Worm (Caenorhabditis elegans): ENCODE measurements around the gene nspb-8.

The nspb-8 gene

ce11 chrII:14599933-14600630, 19.6 kb upstream of the nspb-8 start (continued):
- TF ChIP-seq rbr-2 (tag; optimal IDR thresholded peaks at IDR 0.05): no peak
- TF ChIP-seq dmd-9 (GFP tag; IDR thresholded peaks at IDR 0.05): no peak
- no peak for TF ChIP-seq fkh-10 (GFP tag; optimal IDR thresholded peaks at IDR 0.05)
- no peak for TF ChIP-seq unc-39 (tag; optimal IDR thresholded peaks at IDR 0.05)
- no peak for TF ChIP-seq lir-3 (tag; optimal IDR thresholded peaks at IDR 0.05)
- TF ChIP-seq arid-1 (GFP tag; conservative IDR thresholded peaks at IDR 0.05): no peak
- TF ChIP-seq Y75B8A.6 (GFP tag; IDR thresholded peaks at IDR 0.05): no peak
- TF ChIP-seq snpc-1.2 (GFP tag; IDR thresholded peaks at IDR 0.05): no peak
- no peak for TF ChIP-seq F26F4.8 (GFP tag; conservative IDR thresholded peaks at IDR 0.05)
- TF ChIP-seq snpc-4 (tag; optimal IDR thresholded peaks at IDR 0.05): no peak
- no peak for TF ChIP-seq aly-2 (tag; optimal IDR thresholded peaks at IDR 0.05)
- TF ChIP-seq ceh-28 (tag; optimal IDR thresholded peaks at IDR 0.05): no peak
- TF ChIP-seq nhr-77 (tag; optimal IDR thresholded peaks at IDR 0.05): peak; percentile 87
- TF ChIP-seq lin-13 (GFP tag; optimal IDR thresholded peaks at IDR 0.05): no peak
- no peak for TF ChIP-seq ceh-82 (tag; optimal IDR thresholded peaks at IDR 0.05)
- no peak for TF ChIP-seq madf-5 (GFP tag; IDR thresholded peaks at IDR 0.05)
- no peak for TF ChIP-seq ces-1 (GFP tag; optimal IDR thresholded peaks at IDR 0.05)
- no peak for TF ChIP-seq cey-2 (tag; optimal IDR thresholded peaks at IDR 0.05; ENCODE audit: borderline replicate concordance, insufficient read depth)
- TF ChIP-seq zip-2 (tag; optimal IDR thresholded peaks at IDR 0.05): no peak
- TF ChIP-seq lin-38 (GFP tag; IDR thresholded peaks at IDR 0.05): no peak
- TF ChIP-seq ceh-20 (GFP tag; IDR thresholded peaks at IDR 0.05): no peak; the same call in 1 of the 2 replicates
- no peak for TF ChIP-seq sdz-12 (GFP tag; optimal IDR thresholded peaks at IDR 0.05)
- no peak for TF ChIP-seq unc-62 (GFP tag; optimal IDR thresholded peaks at IDR 0.05 in 1 of 2)
- no peak for TF ChIP-seq unc-62 (tag; optimal IDR thresholded peaks at IDR 0.05)
- no peak for TF ChIP-seq nhr-102 (tag; optimal IDR thresholded peaks at IDR 0.05)
- TF ChIP-seq nhr-48 (tag; optimal IDR thresholded peaks at IDR 0.05): no peak
- no peak for TF ChIP-seq attf-4 (tag; optimal IDR thresholded peaks at IDR 0.05)
- TF ChIP-seq dpl-1 (GFP tag; optimal IDR thresholded peaks at IDR 0.05): no peak
- TF ChIP-seq madf-9 (GFP tag; conservative IDR thresholded peaks at IDR 0.05): 0 out of 2 replicates have a peak, but pooled peaks have one; percentile 10
- 0 out of 2 replicates have a peak, but pooled peaks have one; percentile 22 for TF ChIP-seq lin-1 (GFP tag; IDR thresholded peaks at IDR 0.05)
- peak in 1 of 2 experiments; percentile 33 for TF ChIP-seq lsy-2 (tag; optimal IDR thresholded peaks at IDR 0.05)
- no peak for TF ChIP-seq dmd-8 (GFP tag; IDR thresholded peaks at IDR 0.05)
- TF ChIP-seq ceh-44 (GFP tag; IDR thresholded peaks at IDR 0.05): no peak
- TF ChIP-seq tag-97 (GFP tag; IDR thresholded peaks at IDR 0.05): no peak
- TF ChIP-seq nhr-11 (tag; optimal IDR thresholded peaks at IDR 0.05): no peak
- no peak for TF ChIP-seq nhr-10 (tag; optimal IDR thresholded peaks at IDR 0.05)
- TF ChIP-seq Y48G9A.11 (GFP tag; IDR thresholded peaks at IDR 0.05): no peak
- no peak for TF ChIP-seq tra-1 (GFP tag; IDR thresholded peaks at IDR 0.05)
- TF ChIP-seq ama-1 (optimal IDR thresholded peaks at IDR 0.05): no peak
- TF ChIP-seq duxl-1 (tag; optimal IDR thresholded peaks at IDR 0.05; ENCODE audit: poor library complexity): no peak
- TF ChIP-seq R02D3.7 (tag; optimal IDR thresholded peaks at IDR 0.05): no peak
- no peak for TF ChIP-seq T20F7.1 (GFP tag; optimal IDR thresholded peaks at IDR 0.05)
- TF ChIP-seq saeg-2 (GFP tag; IDR thresholded peaks at IDR 0.05): 0 out of 2 replicates have a peak, but pooled peaks have one; percentile 57
- no peak for TF ChIP-seq skn-1 (tag; optimal IDR thresholded peaks at IDR 0.05)
- no peak for TF ChIP-seq nhr-111 (GFP tag; optimal IDR thresholded peaks at IDR 0.05)
- no peak for TF ChIP-seq F44E2.7 (GFP tag; IDR thresholded peaks at IDR 0.05)
- TF ChIP-seq zag-1 (tag; optimal IDR thresholded peaks at IDR 0.05): no peak
- no peak for TF ChIP-seq lim-7 (GFP tag; IDR thresholded peaks at IDR 0.05)

Data from whole organism, L4 larva.